Worm (Caenorhabditis elegans): ENCODE data around the gene hrde-1.

The hrde-1 gene

DNA sequence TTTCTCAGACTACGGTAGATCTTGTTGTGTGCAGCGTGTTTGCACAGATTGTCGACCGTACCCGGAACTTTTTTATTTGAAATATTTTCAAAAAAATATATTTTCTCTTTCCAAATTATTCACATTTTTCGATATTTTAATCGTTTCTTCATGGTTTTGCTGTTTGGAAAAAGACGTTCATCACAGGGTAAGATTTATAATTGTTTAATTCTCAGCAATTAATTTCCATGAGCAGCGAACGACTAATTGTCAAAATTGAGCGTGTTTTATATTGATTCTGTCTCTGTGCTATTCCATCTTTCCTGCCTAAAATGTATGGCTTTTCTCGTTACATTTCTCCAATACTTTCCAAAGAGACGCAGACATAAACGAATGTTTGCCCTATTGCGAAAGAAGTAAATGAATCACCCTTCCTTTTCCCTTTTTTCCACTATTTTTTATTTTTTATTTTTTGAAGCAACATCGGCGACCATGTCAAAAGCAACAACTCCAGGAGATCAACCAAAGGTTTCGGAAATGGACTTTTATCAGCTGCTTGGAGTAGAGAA is 15.2 kb upstream of the hrde-1 start, which contains the start of gene dnj-16:
Gene dnj-16, plus strand, starts transcription at position 51 of the 548 bp plus-strand sequence.
- TF ChIP-seq fkh-2 (tag; optimal IDR thresholded peaks at IDR 0.05) (no peak), lin-39 (tag; optimal IDR thresholded peaks at IDR 0.05) (peak; percentile 33), R02D3.7 (tag; optimal IDR thresholded peaks at IDR 0.05) (no peak), sea-2 (GFP tag; optimal IDR thresholded peaks at IDR 0.05) (no peak), pha-4 (tag; optimal IDR thresholded peaks at IDR 0.05) (peak; percentile 88), nhr-25 (tag; optimal IDR thresholded peaks at IDR 0.05) (peak; percentile 8), nhr-77 (tag; optimal IDR thresholded peaks at IDR 0.05) (no peak), ztf-4 (tag; optimal IDR thresholded peaks at IDR 0.05) (no peak), nfya-1 (tag; optimal IDR thresholded peaks at IDR 0.05; ENCODE audit: insufficient read depth) (peak; percentile 69), snpc-4 (tag; optimal IDR thresholded peaks at IDR 0.05) (peak; percentile 9), nhr-67 (tag; optimal IDR thresholded peaks at IDR 0.05) (no peak), jun-1 (tag; optimal IDR thresholded peaks at IDR 0.05) (peak; percentile 56), pqm-1 (tag; optimal IDR thresholded peaks at IDR 0.05) (peak; percentile 30), ceh-28 (tag; optimal IDR thresholded peaks at IDR 0.05) (peak; percentile 4), fkh-10 (GFP tag; optimal IDR thresholded peaks at IDR 0.05) (no peak), hmg-11 (tag; optimal IDR thresholded peaks at IDR 0.05) (peak; percentile 43), eor-1 (tag; optimal IDR thresholded peaks at IDR 0.05) (no peak), unc-62 (GFP tag; optimal IDR thresholded peaks at IDR 0.05) (no peak), ztf-11 (tag; optimal IDR thresholded peaks at IDR 0.05) (no peak), mdl-1 (tag; optimal IDR thresholded peaks at IDR 0.05) (no peak), nhr-43 (tag; optimal IDR thresholded peaks at IDR 0.05; ENCODE audit: poor library complexity, severe bottlenecking) (no peak), ZK546.5 (tag; optimal IDR thresholded peaks at IDR 0.05) (no peak), nhr-11 (tag; optimal IDR thresholded peaks at IDR 0.05) (no peak), elt-3 (tag; optimal IDR thresholded peaks at IDR 0.05) (no peak), lin-15B (tag; optimal IDR thresholded peaks at IDR 0.05) (peak; percentile 40)

DNA sequence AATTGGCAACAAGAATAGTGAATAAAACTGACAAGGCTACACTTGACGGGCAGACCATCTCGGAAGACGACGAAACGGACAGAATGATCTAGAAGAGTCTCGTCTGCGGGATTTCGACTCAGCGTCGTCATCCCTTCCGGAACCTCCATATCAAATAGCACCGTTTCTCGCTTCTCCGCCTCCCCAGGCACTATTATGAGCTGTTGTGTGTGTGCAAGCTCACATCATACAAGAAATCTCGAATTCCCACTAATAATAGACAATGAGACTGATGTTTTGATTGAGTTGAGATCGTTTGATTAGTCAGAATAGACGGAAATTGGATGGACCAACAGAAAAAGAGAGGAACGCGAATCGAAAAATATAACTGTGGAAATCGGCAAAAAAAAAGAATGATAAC is 14.3 kb upstream of the hrde-1 start, which contains the start of gene spp-28:
Gene spp-28, minus strand, starts transcription at position 101 of the 400 bp plus-strand sequence.
- TF ChIP-seq nhr-11 (tag; optimal IDR thresholded peaks at IDR 0.05) (no peak), ceh-16 (tag; optimal IDR thresholded peaks at IDR 0.05) (no peak), nhr-12 (tag; optimal IDR thresholded peaks at IDR 0.05) (no peak)

DNA sequence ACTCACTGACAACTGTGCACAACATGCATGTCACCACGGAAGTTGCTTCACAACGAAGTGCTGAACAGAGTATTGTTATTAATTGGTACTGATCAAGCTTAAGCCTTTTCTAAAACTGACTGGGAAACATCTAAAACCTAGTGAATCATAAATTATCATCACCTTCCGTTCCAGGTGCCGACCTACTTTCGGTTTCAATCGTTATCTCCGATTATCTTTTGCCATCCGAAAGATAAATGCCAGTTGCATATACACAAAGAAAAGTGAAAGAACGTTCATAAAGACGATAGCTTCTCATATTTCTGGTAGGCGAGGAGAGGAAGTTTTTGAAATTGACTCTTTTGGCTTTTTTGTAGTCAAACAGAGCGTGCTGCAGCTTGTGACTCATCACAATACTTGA is 13.6 kb upstream of the hrde-1 start:
- TF ChIP-seq nhr-67 (tag; optimal IDR thresholded peaks at IDR 0.05) (no peak), egl-5 (tag; optimal IDR thresholded peaks at IDR 0.05) (no peak), nhr-23 (tag; optimal IDR thresholded peaks at IDR 0.05) (peak; percentile 4), nhr-43 (tag; optimal IDR thresholded peaks at IDR 0.05; ENCODE audit: poor library complexity, severe bottlenecking) (peak; percentile 10)

DNA sequence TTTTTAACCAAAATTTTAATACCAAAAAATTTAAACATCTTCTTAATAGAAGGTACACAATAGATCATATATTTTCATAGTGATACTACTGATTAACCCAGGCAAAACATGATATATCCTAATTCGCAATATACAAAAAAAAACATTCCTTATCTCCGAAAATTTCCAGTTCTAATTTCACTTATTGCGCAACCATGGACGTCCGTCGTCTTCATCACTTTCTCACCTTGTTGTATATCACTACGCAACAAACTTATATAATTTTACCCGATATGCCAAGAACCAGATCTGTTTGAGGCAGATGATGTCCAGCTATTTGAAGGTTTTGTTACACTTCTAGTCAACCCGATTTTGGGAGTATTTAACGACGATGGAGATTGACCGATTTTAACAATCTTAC is 11.9 kb upstream of the hrde-1 start, which contains the start of gene R74.2:
Gene R74.2, plus strand, starts transcription at position 316 of the 400 bp plus-strand sequence.
- TF ChIP-seq nfya-1 (tag; optimal IDR thresholded peaks at IDR 0.05; ENCODE audit: insufficient read depth) (peak; percentile 13), nhr-43 (tag; optimal IDR thresholded peaks at IDR 0.05; ENCODE audit: poor library complexity, severe bottlenecking) (peak; percentile 20), nhr-25 (tag; optimal IDR thresholded peaks at IDR 0.05) (peak; percentile 71), nhr-23 (tag; optimal IDR thresholded peaks at IDR 0.05) (no peak), fkh-2 (tag; optimal IDR thresholded peaks at IDR 0.05) (no peak), elt-3 (tag; optimal IDR thresholded peaks at IDR 0.05) (peak in 1 of 3 experiments; percentile 17)

ce11 chrIII:4186751-4187309 is 10.9 kb upstream of the hrde-1 start, which contains the start of gene lars-1:
Gene lars-1, minus strand, starts transcription at chrIII:4186801.
- TF ChIP-seq pqm-1 (tag; optimal IDR thresholded peaks at IDR 0.05), result no peak
- TF ChIP-seq nfya-1 (tag; optimal IDR thresholded peaks at IDR 0.05; ENCODE audit: insufficient read depth), result peak; percentile 22
- no peak for TF ChIP-seq nhr-25 (tag; optimal IDR thresholded peaks at IDR 0.05)
- TF ChIP-seq hmg-11 (tag; optimal IDR thresholded peaks at IDR 0.05), result peak; percentile 17
- TF ChIP-seq egl-27 (tag; optimal IDR thresholded peaks at IDR 0.05), result no peak
- TF ChIP-seq lin-15B (tag; optimal IDR thresholded peaks at IDR 0.05), result peak; percentile 49
- TF ChIP-seq snpc-4 (tag; optimal IDR thresholded peaks at IDR 0.05), result no peak
- peak; percentile 49 for TF ChIP-seq ceh-28 (tag; optimal IDR thresholded peaks at IDR 0.05)

Measured in whole organism, L3 larva.